Worm (Caenorhabditis elegans) whole organism, L1 larva: ENCODE measurements around the gene mks-5.

Experiments
- C04F5.9 ChIP-seq: sonication (generic microtip); optimal IDR thresholded peaks from 2 replicates; lab custom pipeline; 2016; ENCODE audit warnings: missing genetic modification characterization, missing compliant biosample characterization
- C16A3.4 ChIP-seq: fragments of 150-350 bp; optimal IDR thresholded peaks from 2 replicates; lab custom pipeline; 2014; ENCODE audit warnings: missing biosample characterization, missing genetic modification characterization
- C34B4.2 ChIP-seq: sonication (generic microtip); optimal IDR thresholded peaks from 2 replicates; lab custom pipeline; 2017; ENCODE audit warnings: mild to moderate bottlenecking, missing genetic modification characterization, missing compliant biosample characterization
- F16B12.6 ChIP-seq: fragments of 150-350 bp; optimal IDR thresholded peaks from 2 replicates; lab custom pipeline; 2014; ENCODE audit warnings: missing biosample characterization, missing genetic modification characterization
- aha-1 ChIP-seq: fragments of 150-350 bp; optimal IDR thresholded peaks from 2 replicates; lab custom pipeline; 2014; ENCODE audit warnings: missing biosample characterization, missing genetic modification characterization
- ama-1 ChIP-seq: fragments of 150-350 bp; optimal IDR thresholded peaks from 2 replicates; lab custom pipeline; 2014
- blmp-1 ChIP-seq: fragments of 150-350 bp; optimal IDR thresholded peaks from 2 replicates; lab custom pipeline; 2014; ENCODE audit warnings: missing biosample characterization, missing genetic modification characterization
- ceh-63 ChIP-seq: fragments of 200-800 bp; sonication (Bioruptor generic); optimal IDR thresholded peaks from 2 replicates; lab custom pipeline; 2018; ENCODE audit warnings: mild to moderate bottlenecking, missing genetic modification characterization, missing compliant biosample characterization
- dsc-1 ChIP-seq: sonication (generic microtip); optimal IDR thresholded peaks from 2 replicates; lab custom pipeline; 2016; ENCODE audit warnings: mild to moderate bottlenecking, missing genetic modification characterization, missing compliant biosample characterization
- efl-1 ChIP-seq, 4 experiments: fragments of 150-350 bp; optimal IDR thresholded peaks in 3 of 4; peaks in 1 of 4; 1 replicate in 1 of 4; 2 replicates in 3 of 4; lab custom pipeline; 2014; ENCODE audit warnings: missing biosample characterization in 2 of 4, missing genetic modification characterization in 2 of 4, missing genetic modification reagents in 2 of 4
- efl-3 ChIP-seq: fragments of 200-800 bp; sonication (Bioruptor generic); optimal IDR thresholded peaks from 2 replicates; lab custom pipeline; 2018; ENCODE audit warnings: mild to moderate bottlenecking, missing genetic modification characterization, missing compliant biosample characterization
- egl-13 ChIP-seq: sonication (generic microtip); optimal IDR thresholded peaks from 2 replicates; lab custom pipeline; 2016; ENCODE audit warnings: missing genotype, missing genetic modification reagents, missing genetic modification characterization, missing compliant biosample characterization
- elt-2 ChIP-seq: sonication (generic microtip); optimal IDR thresholded peaks from 2 replicates; lab custom pipeline; 2016; ENCODE audit warnings: missing genetic modification characterization, mild to moderate bottlenecking, inconsistent platforms, missing compliant biosample characterization, missing genetic modification reagents
- ets-5 ChIP-seq: fragments of 200-800 bp; sonication (Bioruptor generic); IDR thresholded peaks from 2 replicates; pipeline ENCODE4 v1.3.6; 2022; ENCODE audit warnings: missing genetic modification characterization, missing compliant biosample characterization
- fkh-4 ChIP-seq: sonication (generic microtip); optimal IDR thresholded peaks from 2 replicates; lab custom pipeline; 2016; ENCODE audit warnings: missing compliant biosample characterization, missing genetic modification characterization, borderline replicate concordance
- fkh-8 ChIP-seq: sonication (generic microtip); optimal IDR thresholded peaks from 2 replicates; lab custom pipeline; 2016; ENCODE audit warnings: mild to moderate bottlenecking, missing genetic modification characterization, missing compliant biosample characterization
- fos-1 ChIP-seq: fragments of 150-350 bp; optimal IDR thresholded peaks from 2 replicates; lab custom pipeline; 2014; ENCODE audit warnings: missing biosample characterization, missing genetic modification characterization
- grh-1 ChIP-seq: fragments of 200-800 bp; sonication (Bioruptor generic); IDR thresholded peaks from 2 replicates; pipeline ENCODE4 v1.3.6; 2022; ENCODE audit warnings: missing genetic modification reagents, missing genetic modification characterization, missing compliant biosample characterization
- jun-1 ChIP-seq: fragments of 150-350 bp; optimal IDR thresholded peaks from 2 replicates; lab custom pipeline; 2014; ENCODE audit warnings: missing biosample characterization, missing genetic modification reagents, missing genetic modification characterization
- lin-14 ChIP-seq: fragments of 200-800 bp; sonication (Bioruptor generic); optimal IDR thresholded peaks from 2 replicates; lab custom pipeline; 2018; ENCODE audit warnings: mild to moderate bottlenecking, missing genetic modification characterization, moderate library complexity, missing compliant biosample characterization
- lin-39 ChIP-seq: fragments of 150-350 bp; optimal IDR thresholded peaks from 2 replicates; lab custom pipeline; 2014; ENCODE audit warnings: missing biosample characterization, missing genetic modification reagents, missing genetic modification characterization
- lir-3 ChIP-seq: sonication (generic microtip); optimal IDR thresholded peaks from 2 replicates; lab custom pipeline; 2016; ENCODE audit warnings: mild to moderate bottlenecking, missing genetic modification characterization, moderate library complexity, missing compliant biosample characterization; ENCODE audit not compliant: poor library complexity
- lsy-2 ChIP-seq, 2 experiments: fragments of 150-350 bp; optimal IDR thresholded peaks; 2 replicates each; lab custom pipeline; 2014; ENCODE audit warnings: missing biosample characterization in 2 of 2, missing genetic modification characterization in 2 of 2
- mef-2 ChIP-seq: fragments of 150-350 bp; optimal IDR thresholded peaks from 2 replicates; lab custom pipeline; 2014; ENCODE audit warnings: missing biosample characterization, missing genetic modification characterization
- nhr-19 ChIP-seq: fragments of 200-800 bp; sonication (Bioruptor generic); conservative IDR thresholded peaks from 2 replicates; pipeline ENCODE4 v1.3.6; 2022; ENCODE audit warnings: missing genetic modification characterization, missing compliant biosample characterization
- nhr-20 ChIP-seq: sonication (generic microtip); optimal IDR thresholded peaks from 2 replicates; lab custom pipeline; 2016; ENCODE audit warnings: mild to moderate bottlenecking, missing genetic modification characterization, missing compliant biosample characterization
- nhr-71 ChIP-seq: sonication (generic microtip); optimal IDR thresholded peaks from 2 replicates; lab custom pipeline; 2016; ENCODE audit warnings: mild to moderate bottlenecking, missing genetic modification characterization, moderate library complexity, missing compliant biosample characterization
- nhr-85 ChIP-seq: sonication (generic microtip); peaks from one replicate; lab custom pipeline; 2016; ENCODE audit warnings: missing genetic modification characterization, inconsistent platforms, missing compliant biosample characterization
- nhr-90 ChIP-seq: sonication (generic microtip); optimal IDR thresholded peaks from 2 replicates; lab custom pipeline; 2016; ENCODE audit warnings: mild to moderate bottlenecking, missing genetic modification characterization, missing compliant biosample characterization; ENCODE audit not compliant: poor library complexity
- pag-3 ChIP-seq: sonication (generic microtip); optimal IDR thresholded peaks from 2 replicates; lab custom pipeline; 2017; ENCODE audit warnings: missing genetic modification characterization, mild to moderate bottlenecking, missing compliant biosample characterization, antibody characterized with exemption, borderline replicate concordance; ENCODE audit not compliant: insufficient read depth
- pqm-1 ChIP-seq: sonication (generic microtip); optimal IDR thresholded peaks from 3 replicates; lab custom pipeline; 2017; ENCODE audit warnings: missing biosample characterization, missing genetic modification characterization
- rnt-1 ChIP-seq: sonication (generic microtip); optimal IDR thresholded peaks from 2 replicates; lab custom pipeline; 2016; ENCODE audit warnings: mild to moderate bottlenecking, missing genetic modification characterization, moderate library complexity, missing compliant biosample characterization
- sup-37 ChIP-seq: fragments of 200-800 bp; sonication (Bioruptor generic); optimal IDR thresholded peaks from 2 replicates; lab custom pipeline; 2018; ENCODE audit warnings: mild to moderate bottlenecking, missing genetic modification characterization, missing compliant biosample characterization
- tbx-2 ChIP-seq: sonication (generic microtip); optimal IDR thresholded peaks from 2 replicates; lab custom pipeline; 2016; ENCODE audit warnings: missing genetic modification characterization, missing compliant biosample characterization
- unc-130 ChIP-seq: fragments of 150-350 bp; optimal IDR thresholded peaks from 2 replicates; lab custom pipeline; 2017; ENCODE audit warnings: missing biosample characterization, missing genetic modification characterization, inconsistent platforms
- unc-62 ChIP-seq: fragments of 150-350 bp; optimal IDR thresholded peaks from 2 replicates; lab custom pipeline; 2014; ENCODE audit warnings: missing biosample characterization, missing genetic modification reagents, missing genetic modification characterization
- unc-86 ChIP-seq: sonication (generic microtip); optimal IDR thresholded peaks from 2 replicates; lab custom pipeline; 2016; ENCODE audit warnings: missing genetic modification characterization, missing compliant biosample characterization
- unc-98 ChIP-seq: fragments of 200-800 bp; sonication (Bioruptor generic); IDR thresholded peaks from 2 replicates; pipeline ENCODE4 v1.3.6; 2022; ENCODE audit warnings: missing genetic modification characterization, missing compliant biosample characterization
- xbp-1 ChIP-seq: sonication (generic microtip); optimal IDR thresholded peaks from 2 replicates; lab custom pipeline; 2016; ENCODE audit warnings: missing genetic modification characterization, missing compliant biosample characterization
- ztf-11 ChIP-seq, 2 experiments: sonication (generic microtip); optimal IDR thresholded peaks; 2 replicates each; lab custom pipeline; 2016 to 2017; ENCODE audit warnings: missing genetic modification characterization in 2 of 2, missing biosample characterization in 1 of 2, missing compliant biosample characterization in 1 of 2

The mks-5 gene

ce11 chrII:10719931-10720330 is at the start of gene mks-5:
TSS of gene mks-5 (plus strand) at chrII:10720231.
- TF ChIP-seq C04F5.9 (tag; lab: Kevin White, UChicago) (no peak), fkh-8 (tag; lab: Kevin White, UChicago) (peak; percentile 66)

DNA sequence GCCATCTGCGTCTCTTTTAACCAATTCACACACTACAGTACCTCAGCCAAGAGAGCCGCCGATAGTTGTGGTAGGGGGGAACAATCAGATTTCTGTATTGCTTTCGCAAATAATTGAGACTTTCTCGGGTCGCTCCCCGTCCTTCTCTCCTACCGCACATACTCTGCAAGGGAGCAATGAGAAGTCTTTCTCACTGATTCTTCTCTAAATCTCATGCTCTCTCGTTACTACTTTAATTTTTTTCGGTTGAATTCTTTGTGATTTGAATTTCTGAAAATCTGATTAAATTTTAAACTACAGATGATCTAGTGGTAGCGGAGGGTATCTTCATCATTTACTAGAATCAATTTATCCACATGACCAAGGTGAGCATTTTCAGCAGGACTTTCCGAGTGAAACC is 44.7 kb upstream of the mks-5 start, which contains the start of gene ptb-1:
Gene ptb-1, plus strand, starts transcription at position 301 of the 400 bp plus-strand sequence.
- TF ChIP-seq lin-14 (GFP tag; lab: Kevin White, UChicago) (no peak), jun-1 (tag; lab: Kevin White, UChicago) (no peak), mef-2 (no peak), unc-130 (tag; lab: Kevin White, UChicago) (no peak), xbp-1 (tag; lab: Kevin White, UChicago) (no peak), lin-39 (tag; lab: Kevin White, UChicago) (no peak), grh-1 (no peak), C34B4.2 (tag; lab: Kevin White, UChicago) (no peak), egl-13 (tag; lab: Kevin White, UChicago) (no peak), lir-3 (no peak), C04F5.9 (tag; lab: Kevin White, UChicago) (no peak), lsy-2 (tag; optimal IDR thresholded peaks at IDR 0.05; lab: Kevin White, UChicago) (no peak), nhr-20 (tag; lab: Kevin White, UChicago) (no peak), nhr-19 (GFP tag; lab: Robert Waterston, UW) (no peak), ama-1 (lab: Kevin White, UChicago) (no peak), pqm-1 (no peak)

- TF ChIP-seq sup-37 (GFP tag; lab: Kevin White, UChicago): no peak
- peak; percentile 93 for TF ChIP-seq dsc-1 (tag; lab: Kevin White, UChicago)
- TF ChIP-seq fkh-4 (tag; lab: Kevin White, UChicago): peak; percentile 62
- TF ChIP-seq ztf-11 (tag; optimal IDR thresholded peaks at IDR 0.05; lab: Kevin White, UChicago): no peak
These were observed 39.9 kb upstream of the mks-5 start for ce11 chrII:10680130-10680529.

ce11 chrII:10680614-10681013 is 39.4 kb upstream of the mks-5 start:
- TF ChIP-seq C16A3.4 (tag; lab: Kevin White, UChicago): no peak
- no peak for TF ChIP-seq grh-1
- TF ChIP-seq pag-3 (tag; lab: Kevin White, UChicago): no peak
- no peak for TF ChIP-seq F16B12.6
- TF ChIP-seq aha-1: no peak
- no peak for TF ChIP-seq lir-3
- no peak for TF ChIP-seq ama-1 (lab: Kevin White, UChicago)
- no peak for TF ChIP-seq unc-98 (GFP tag; lab: Robert Waterston, UW)
- TF ChIP-seq ets-5: no peak
- TF ChIP-seq efl-3 (GFP tag; lab: Kevin White, UChicago): no peak
- TF ChIP-seq egl-13 (tag; lab: Kevin White, UChicago): no peak
- TF ChIP-seq nhr-85 (tag; lab: Kevin White, UChicago): no peak
- no peak for TF ChIP-seq fos-1 (tag; lab: Kevin White, UChicago)
- TF ChIP-seq unc-62 (GFP tag; lab: Kevin White, UChicago): no peak

- no peak for TF ChIP-seq efl-1 (optimal IDR thresholded peaks at IDR 0.05; lab: Kevin White, UChicago)
- TF ChIP-seq efl-1 (GFP tag; optimal IDR thresholded peaks at IDR 0.05 in 1 of 2; lab: Kevin White, UChicago): peak in 1 of 2 experiments; percentile 9
- TF ChIP-seq fos-1 (tag; lab: Kevin White, UChicago): no peak
These were observed 35.1 kb upstream of the mks-5 start for ce11 chrII:10684954-10685353.

ce11 chrII:10693655-10694054 is 26.4 kb upstream of the mks-5 start, which contains the start of gene gbh-1:
TSS of gene gbh-1 (minus strand) at chrII:10693803.
- TF ChIP-seq tbx-2 (tag; lab: Kevin White, UChicago) (no peak), blmp-1 (tag; lab: Kevin White, UChicago) (peak; percentile 70), ceh-63 (GFP tag; lab: Kevin White, UChicago) (no peak), unc-86 (tag; lab: Kevin White, UChicago) (no peak), elt-2 (tag; lab: Kevin White, UChicago) (peak; percentile 26), rnt-1 (tag; lab: Kevin White, UChicago) (no peak), nhr-90 (no peak), nhr-71 (no peak)
